Worm (Caenorhabditis elegans) whole organism, L4 larva: Measurements from ENCODE around the gene popl-5.
A peak's percentile ranks its signal among the peaks of the same experiment; 100 is the strongest.

ENCODE experiments used
- D1046.2 ChIP-seq: fragments of 200-800 bp; sonication (Bioruptor generic); IDR thresholded peaks from 2 replicates; pipeline ENCODE4 v1.3.6; 2022; ENCODE audit warnings: missing genetic modification characterization, missing compliant biosample characterization
- F10B5.3 ChIP-seq: sonication (generic microtip); optimal IDR thresholded peaks from 2 replicates; lab custom pipeline; 2016; ENCODE audit warnings: mild to moderate bottlenecking, missing genetic modification characterization, missing compliant biosample characterization
- F26F4.8 ChIP-seq: fragments of 200-800 bp; sonication (Bioruptor generic); conservative IDR thresholded peaks from 2 replicates; pipeline ENCODE4 v1.3.6; 2022; ENCODE audit warnings: missing genetic modification characterization, missing compliant biosample characterization
- F37D6.2 ChIP-seq: sonication (generic microtip); optimal IDR thresholded peaks from 2 replicates; lab custom pipeline; 2016; ENCODE audit warnings: mild to moderate bottlenecking, missing genetic modification characterization, missing compliant biosample characterization
- F49E8.2 ChIP-seq: sonication (generic microtip); optimal IDR thresholded peaks from 2 replicates; lab custom pipeline; 2016; ENCODE audit warnings: missing compliant biosample characterization, mild to moderate bottlenecking, missing genetic modification characterization, borderline replicate concordance
- Y5F2A.4 ChIP-seq: fragments of 200-800 bp; sonication (Bioruptor generic); optimal IDR thresholded peaks from 2 replicates; lab custom pipeline; 2018; ENCODE audit warnings: mild to moderate bottlenecking, missing genetic modification characterization, missing compliant biosample characterization
- Y75B8A.6 ChIP-seq: fragments of 200-800 bp; sonication (Bioruptor generic); IDR thresholded peaks from 2 replicates; pipeline ENCODE4 v1.3.6; 2022; ENCODE audit warnings: missing genetic modification reagents, missing genetic modification characterization, missing compliant biosample characterization
- ZK546.5 ChIP-seq, 2 experiments: sonication (generic microtip); optimal IDR thresholded peaks; 2 replicates each; lab custom pipeline; 2017; ENCODE audit warnings: missing biosample characterization in 2 of 2, missing genetic modification characterization in 2 of 2
- aha-1 ChIP-seq: fragments of 150-350 bp; peaks from one replicate; lab custom pipeline; 2014; ENCODE audit warnings: missing biosample characterization, missing genetic modification characterization
- ama-1 ChIP-seq: fragments of 150-350 bp; optimal IDR thresholded peaks from 2 replicates; lab custom pipeline; 2014; ENCODE audit warnings: inconsistent platforms, mixed read lengths
- ceh-32 ChIP-seq: sonication (generic microtip); optimal IDR thresholded peaks from 2 replicates; lab custom pipeline; 2016; ENCODE audit warnings: mild to moderate bottlenecking, missing genetic modification characterization, missing compliant biosample characterization; ENCODE audit not compliant: poor library complexity
- ces-1 ChIP-seq: fragments of 150-350 bp; sonication (generic microtip); optimal IDR thresholded peaks from 4 replicates; lab custom pipeline; 2014; ENCODE audit warnings: missing biosample characterization, missing genetic modification reagents, missing genetic modification characterization
- cey-2 ChIP-seq: sonication (generic microtip); optimal IDR thresholded peaks from 3 replicates; lab custom pipeline; 2017; ENCODE audit warnings: missing genetic modification characterization, mild to moderate bottlenecking, missing compliant biosample characterization, antibody characterized with exemption, borderline replicate concordance; ENCODE audit not compliant: insufficient read depth
- ctbp-1 ChIP-seq: fragments of 200-800 bp; sonication (Bioruptor generic); IDR thresholded peaks from 2 replicates; pipeline ENCODE4 v1.3.6; 2022; ENCODE audit warnings: missing genetic modification reagents, missing genetic modification characterization, missing compliant biosample characterization
- daf-16 ChIP-seq, 3 experiments: sonication (generic microtip); optimal IDR thresholded peaks; 2 replicates each; lab custom pipeline; 2016 to 2017; ENCODE audit warnings: missing genetic modification characterization in 3 of 3, missing genetic modification reagents in 3 of 3, mild to moderate bottlenecking in 2 of 3, missing compliant biosample characterization in 2 of 3, missing biosample characterization in 1 of 3, moderate library complexity in 1 of 3
- daf-19 ChIP-seq: fragments of 200-800 bp; sonication (Bioruptor generic); conservative IDR thresholded peaks from 2 replicates; pipeline ENCODE4 v1.3.6; 2022; ENCODE audit warnings: missing genetic modification characterization, missing compliant biosample characterization
- daf-8 ChIP-seq: fragments of 200-800 bp; sonication (Bioruptor generic); IDR thresholded peaks from 2 replicates; pipeline ENCODE4 v1.3.6; 2022; ENCODE audit warnings: missing genetic modification characterization, missing compliant biosample characterization
- dmd-9 ChIP-seq: fragments of 200-800 bp; sonication (Bioruptor generic); IDR thresholded peaks from 2 replicates; pipeline ENCODE4 v1.3.6; 2022; ENCODE audit warnings: missing genetic modification reagents, missing genetic modification characterization, missing compliant biosample characterization
- egl-27 ChIP-seq: sonication (generic microtip); optimal IDR thresholded peaks from 3 replicates; lab custom pipeline; 2017; ENCODE audit warnings: missing biosample characterization, missing genetic modification reagents, missing genetic modification characterization
- egl-43 ChIP-seq: fragments of 200-800 bp; sonication (Bioruptor generic); IDR thresholded peaks from 2 replicates; pipeline ENCODE4 v1.3.6; 2022; ENCODE audit warnings: missing genetic modification reagents, missing genetic modification characterization, missing compliant biosample characterization
- fkh-10 ChIP-seq: fragments of 150-350 bp; optimal IDR thresholded peaks from 2 replicates; lab custom pipeline; 2014; ENCODE audit warnings: missing biosample characterization, missing genetic modification reagents, missing genetic modification characterization
- fos-1 ChIP-seq: fragments of 150-350 bp; optimal IDR thresholded peaks from 2 replicates; lab custom pipeline; 2014; ENCODE audit warnings: missing biosample characterization, missing genetic modification characterization
- hif-1 ChIP-seq, 2 experiments: sonication (generic microtip); optimal IDR thresholded peaks; 2 replicates each; lab custom pipeline; 2016 to 2017; ENCODE audit warnings: missing compliant biosample characterization in 2 of 2, missing genetic modification characterization in 2 of 2, missing genetic modification reagents in 2 of 2, missing genotype in 2 of 2, mild to moderate bottlenecking in 1 of 2
- hlh-11 ChIP-seq: fragments of 200-800 bp; sonication (Bioruptor generic); optimal IDR thresholded peaks from 2 replicates; lab custom pipeline; 2018; ENCODE audit warnings: mild to moderate bottlenecking, missing genetic modification characterization, missing compliant biosample characterization
- hlh-30 ChIP-seq: sonication (generic microtip); optimal IDR thresholded peaks from 2 replicates; lab custom pipeline; 2017; ENCODE audit warnings: antibody characterized with exemption, mild to moderate bottlenecking, missing genetic modification characterization, missing compliant biosample characterization; ENCODE audit not compliant: insufficient read depth
- lin-15B ChIP-seq: fragments of 150-350 bp; sonication (generic microtip); optimal IDR thresholded peaks from 3 replicates; lab custom pipeline; 2014; ENCODE audit warnings: missing biosample characterization, missing genetic modification characterization
- lin-39 ChIP-seq: fragments of 150-350 bp; optimal IDR thresholded peaks from 2 replicates; lab custom pipeline; 2014; ENCODE audit warnings: missing biosample characterization, missing genetic modification reagents, missing genetic modification characterization
- lsy-2 ChIP-seq, 2 experiments: fragments of 150-350 bp in 1 of 2; sonication (generic microtip) in 1 of 2; optimal IDR thresholded peaks; 2 replicates each; lab custom pipeline; 2014 to 2017; ENCODE audit warnings: missing biosample characterization in 2 of 2, missing genetic modification characterization in 2 of 2
- madf-5 ChIP-seq, 2 experiments: fragments of 200-800 bp; sonication (Bioruptor generic); IDR thresholded peaks; 2 replicates each; pipeline ENCODE4 v1.3.6; 2022; ENCODE audit warnings: missing compliant biosample characterization in 2 of 2, missing genetic modification characterization in 2 of 2
- mep-1 ChIP-seq: fragments of 150-350 bp; sonication (generic microtip); optimal IDR thresholded peaks from 3 replicates; lab custom pipeline; 2014; ENCODE audit warnings: missing biosample characterization, missing genetic modification characterization
- mxl-3 ChIP-seq: fragments of 200-800 bp; sonication (Bioruptor generic); optimal IDR thresholded peaks from 2 replicates; lab custom pipeline; 2018; ENCODE audit warnings: mild to moderate bottlenecking, missing genetic modification characterization, missing compliant biosample characterization
- nhr-102 ChIP-seq: sonication (generic microtip); optimal IDR thresholded peaks from 2 replicates; lab custom pipeline; 2016; ENCODE audit warnings: mild to moderate bottlenecking, missing genetic modification characterization, moderate library complexity, missing compliant biosample characterization
- nhr-11 ChIP-seq: fragments of 150-350 bp; optimal IDR thresholded peaks from 2 replicates; lab custom pipeline; 2014; ENCODE audit warnings: missing biosample characterization, missing genetic modification characterization
- nhr-28 ChIP-seq: fragments of 150-350 bp; optimal IDR thresholded peaks from 2 replicates; lab custom pipeline; 2014; ENCODE audit warnings: missing biosample characterization, missing genetic modification characterization
- nhr-42 ChIP-seq: fragments of 200-800 bp; sonication (Bioruptor generic); IDR thresholded peaks from 2 replicates; pipeline ENCODE4 v1.3.6; 2022; ENCODE audit warnings: missing genetic modification characterization, missing compliant biosample characterization
- nhr-77 ChIP-seq: fragments of 150-350 bp; optimal IDR thresholded peaks from 2 replicates; lab custom pipeline; 2014; ENCODE audit warnings: missing biosample characterization, missing genetic modification characterization
- pha-4 ChIP-seq, 2 experiments: fragments of 150-350 bp in 1 of 2; fragments of 200-800 bp in 1 of 2; sonication (Bioruptor generic) in 1 of 2; IDR thresholded peaks in 1 of 2; optimal IDR thresholded peaks in 1 of 2; 2 replicates each; pipeline versions ENCODE4 v1.3.6 to Lab custom; 2014 to 2022; ENCODE audit warnings: missing genetic modification characterization in 2 of 2, missing genetic modification reagents in 2 of 2, missing biosample characterization in 1 of 2, missing compliant biosample characterization in 1 of 2
- php-3 ChIP-seq: fragments of 200-800 bp; sonication (Bioruptor generic); IDR thresholded peaks from 2 replicates; pipeline ENCODE4 v1.3.6; 2022; ENCODE audit warnings: missing genetic modification reagents, missing genetic modification characterization, missing compliant biosample characterization
- rbr-2 ChIP-seq: sonication (generic microtip); optimal IDR thresholded peaks from 2 replicates; lab custom pipeline; 2016; ENCODE audit warnings: missing genotype, missing genetic modification characterization, missing compliant biosample characterization
- sdz-12 ChIP-seq: fragments of 200-800 bp; sonication (Bioruptor generic); optimal IDR thresholded peaks from 2 replicates; lab custom pipeline; 2018; ENCODE audit warnings: mild to moderate bottlenecking, missing genetic modification characterization, missing compliant biosample characterization
- set-16 ChIP-seq: fragments of 200-800 bp; sonication (Bioruptor generic); IDR thresholded peaks from 2 replicates; pipeline ENCODE4 v1.3.6; 2022; ENCODE audit warnings: missing genetic modification reagents, missing genetic modification characterization, missing compliant biosample characterization
- skn-1 ChIP-seq: fragments of 150-350 bp; optimal IDR thresholded peaks from 2 replicates; lab custom pipeline; 2014; ENCODE audit warnings: missing biosample characterization, missing genetic modification characterization
- snpc-4 ChIP-seq: fragments of 150-350 bp; optimal IDR thresholded peaks from 2 replicates; lab custom pipeline; 2014; ENCODE audit warnings: missing biosample characterization, missing genetic modification characterization
- tra-1 ChIP-seq: fragments of 200-800 bp; sonication (Bioruptor generic); IDR thresholded peaks from 2 replicates; pipeline ENCODE4 v1.3.6; 2022; ENCODE audit warnings: missing genetic modification reagents, missing genetic modification characterization, missing compliant biosample characterization
- vab-7 ChIP-seq: fragments of 200-800 bp; sonication (Bioruptor generic); IDR thresholded peaks from 2 replicates; pipeline ENCODE4 v1.3.6; 2022; ENCODE audit warnings: missing genetic modification reagents, missing genetic modification characterization, missing compliant biosample characterization
- zag-1 ChIP-seq: fragments of 150-350 bp; optimal IDR thresholded peaks from 2 replicates; lab custom pipeline; 2014; ENCODE audit warnings: missing biosample characterization, missing genetic modification characterization
- zip-2 ChIP-seq: fragments of 150-350 bp; optimal IDR thresholded peaks from 2 replicates; lab custom pipeline; 2014; ENCODE audit warnings: missing biosample characterization, missing genetic modification characterization

Gene popl-5

DNA sequence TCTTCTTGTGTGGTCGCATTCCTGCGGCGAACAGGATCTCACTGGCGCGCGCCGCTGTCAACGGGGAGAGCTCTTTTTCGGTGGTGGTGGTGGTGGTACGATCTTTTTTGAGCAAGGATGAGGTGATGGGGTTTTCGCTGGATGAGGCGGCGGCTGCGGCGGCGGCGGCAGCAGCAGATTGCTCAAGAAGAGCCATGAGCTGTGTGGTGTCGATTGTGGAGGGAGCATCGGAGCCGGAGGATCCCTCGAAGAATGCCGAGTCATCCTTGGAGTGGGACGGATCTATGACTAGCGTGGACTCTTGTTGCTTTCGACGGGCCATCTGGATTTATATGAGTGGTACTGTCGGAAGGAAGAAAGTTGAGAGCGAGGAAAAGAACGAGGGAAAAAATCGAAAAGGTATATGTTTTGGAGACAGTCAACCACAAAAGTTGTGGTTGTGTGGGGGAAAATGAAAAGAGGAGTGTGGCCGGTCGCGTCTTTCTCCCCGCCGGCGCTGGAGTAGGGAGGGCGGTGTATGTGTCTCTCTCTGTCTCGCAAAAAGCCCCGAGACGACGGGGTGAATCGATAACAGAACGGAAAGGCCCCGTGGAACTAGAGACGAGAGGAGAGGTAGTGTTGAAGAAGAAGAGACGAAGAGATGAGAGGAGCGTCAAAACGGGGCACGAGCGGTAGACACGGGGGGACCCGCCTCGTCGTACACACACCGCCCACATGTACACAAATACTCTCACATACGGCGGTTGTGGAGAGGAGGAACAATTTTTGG is 20.5 kb downstream of the popl-5 start (continued):
- TF ChIP-seq nhr-102 (tag; lab: Kevin White, UChicago), result no peak
- TF ChIP-seq fkh-10 (GFP tag; lab: Kevin White, UChicago), result no peak
- no peak for TF ChIP-seq ctbp-1 (GFP tag; lab: Robert Waterston, UW)
- no peak for TF ChIP-seq sdz-12 (GFP tag; lab: Kevin White, UChicago)
- no peak for TF ChIP-seq egl-43
- TF ChIP-seq rbr-2 (tag; lab: Kevin White, UChicago), result peak; percentile 37
- peak; percentile 88 for TF ChIP-seq hlh-30
- TF ChIP-seq set-16 (GFP tag; lab: Robert Waterston, UW), result peak; percentile 93
- TF ChIP-seq lsy-2 (tag; optimal IDR thresholded peaks at IDR 0.05; lab: Kevin White, UChicago), result peak in 1 of 2 experiments; percentile 19
- no peak for TF ChIP-seq hif-1 (tag; optimal IDR thresholded peaks at IDR 0.05; lab: Kevin White, UChicago)
- TF ChIP-seq nhr-77 (tag; lab: Kevin White, UChicago), result no peak
- TF ChIP-seq nhr-42 (GFP tag; lab: Robert Waterston, UW), result 0 out of 2 replicates have a peak, but pooled peaks have one; percentile 13
- no peak for TF ChIP-seq F26F4.8 (GFP tag; lab: Robert Waterston, UW)
- no peak for TF ChIP-seq madf-5 (GFP tag; IDR thresholded peaks at IDR 0.05; lab: Robert Waterston, UW)
- TF ChIP-seq hlh-11 (tag; lab: Kevin White, UChicago), result peak; percentile 33
- TF ChIP-seq daf-19, result no peak
- no peak for TF ChIP-seq zag-1
- TF ChIP-seq ceh-32 (tag; lab: Kevin White, UChicago), result no peak
- peak; percentile 9 for TF ChIP-seq mep-1 (tag; lab: Kevin White, UChicago)
- TF ChIP-seq Y75B8A.6 (GFP tag; lab: Robert Waterston, UW), result no peak
- no peak for TF ChIP-seq php-3 (GFP tag; lab: Robert Waterston, UW)
- no peak for TF ChIP-seq mxl-3 (GFP tag; lab: Kevin White, UChicago)
- TF ChIP-seq Y5F2A.4 (GFP tag; lab: Kevin White, UChicago), result no peak
- no peak for TF ChIP-seq F49E8.2 (tag; lab: Kevin White, UChicago)
- TF ChIP-seq daf-8 (GFP tag; lab: Robert Waterston, UW), result no peak
- TF ChIP-seq daf-16 (GFP tag; optimal IDR thresholded peaks at IDR 0.05; lab: Kevin White, UChicago), result no peak
- TF ChIP-seq daf-16 (tag; optimal IDR thresholded peaks at IDR 0.05; lab: Kevin White, UChicago), result peak; percentile 6
- TF ChIP-seq snpc-4 (tag; lab: Kevin White, UChicago), result no peak
- TF ChIP-seq tra-1 (GFP tag; lab: Robert Waterston, UW), result no peak
- TF ChIP-seq ZK546.5 (tag; optimal IDR thresholded peaks at IDR 0.05; lab: Kevin White, UChicago), result no peak
- no peak for TF ChIP-seq skn-1
- no peak for TF ChIP-seq ama-1
- TF ChIP-seq nhr-11, result no peak
- no peak for TF ChIP-seq lin-39

DNA sequence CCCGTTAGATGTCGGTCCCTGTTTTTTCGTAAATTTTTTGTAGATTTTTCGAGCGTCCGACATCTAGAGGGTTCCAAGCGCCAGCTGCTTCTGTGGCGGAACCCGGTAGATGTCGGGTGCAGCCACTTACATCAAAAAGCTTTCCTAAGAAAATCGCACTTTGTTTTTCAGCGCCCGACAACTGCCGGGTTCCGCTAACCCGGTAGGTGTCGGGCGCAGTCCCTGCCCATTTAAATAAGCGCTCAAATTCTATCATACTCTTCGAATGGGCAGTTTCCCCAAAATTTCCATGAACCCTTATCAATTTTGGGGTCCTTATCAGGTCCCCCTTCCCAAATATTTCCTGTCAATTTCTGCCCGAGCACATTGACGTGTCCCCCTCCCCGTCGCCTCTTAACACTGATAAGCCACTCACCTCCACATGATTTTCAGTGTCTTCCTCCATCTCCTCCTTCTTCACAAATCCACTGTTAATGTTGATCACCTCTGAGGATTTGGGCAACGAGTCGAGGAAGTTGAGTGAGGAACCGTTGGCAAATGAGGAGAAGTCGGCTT is 21.7 kb downstream of the popl-5 start:
- peak; percentile 80 for TF ChIP-seq aha-1
- TF ChIP-seq zip-2, result no peak
- no peak for TF ChIP-seq egl-27 (tag; lab: Kevin White, UChicago)
- TF ChIP-seq D1046.2 (GFP tag; lab: Robert Waterston, UW), result no peak
- TF ChIP-seq Y75B8A.6 (GFP tag; lab: Robert Waterston, UW), result no peak
- no peak for TF ChIP-seq lin-15B (tag; lab: Kevin White, UChicago)
- TF ChIP-seq pha-4 (GFP tag; IDR thresholded peaks at IDR 0.05; lab: Robert Waterston, UW), result peak; percentile 32; the same call in 1 of the 2 replicates
- TF ChIP-seq pha-4 (tag; optimal IDR thresholded peaks at IDR 0.05; lab: Kevin White, UChicago), result no peak
- no peak for TF ChIP-seq F37D6.2 (tag; lab: Kevin White, UChicago)
- no peak for TF ChIP-seq ama-1
- TF ChIP-seq ceh-32 (tag; lab: Kevin White, UChicago), result no peak
- no peak for TF ChIP-seq F10B5.3
- no peak for TF ChIP-seq lsy-2 (tag; optimal IDR thresholded peaks at IDR 0.05; lab: Kevin White, UChicago)
- peak; percentile 50 for TF ChIP-seq nhr-28 (tag; lab: Kevin White, UChicago)
- TF ChIP-seq daf-8 (GFP tag; lab: Robert Waterston, UW), result no peak
- no peak for TF ChIP-seq cey-2 (tag; lab: Kevin White, UChicago)
- TF ChIP-seq ces-1 (GFP tag; lab: Kevin White, UChicago), result no peak
- no peak for TF ChIP-seq daf-16 (GFP tag; optimal IDR thresholded peaks at IDR 0.05; lab: Kevin White, UChicago)
- peak; percentile 44 for TF ChIP-seq daf-16 (tag; optimal IDR thresholded peaks at IDR 0.05; lab: Kevin White, UChicago)
- no peak for TF ChIP-seq vab-7 (GFP tag; lab: Robert Waterston, UW)
- TF ChIP-seq dmd-9, result no peak
- TF ChIP-seq mep-1 (tag; lab: Kevin White, UChicago), result peak; percentile 7
- TF ChIP-seq fos-1 (tag; lab: Kevin White, UChicago), result no peak
- TF ChIP-seq tra-1 (GFP tag; lab: Robert Waterston, UW), result 0 out of 2 replicates have a peak, but pooled peaks have one; percentile 10
